Fruit fly (Drosophila melanogaster): ENCODE measurements around the gene CG1090.

Gene CG1090

dm6 chr3R:4387490-4387889 is 27.8 kb downstream of the CG1090 start, which contains the start of gene tub (continued):
- no peak for TF ChIP-seq Atf3 (GFP tag; optimal IDR thresholded peaks at IDR 0.05)
- TF ChIP-seq Blimp-1 (GFP tag; optimal IDR thresholded peaks at IDR 0.05), result no peak
- TF ChIP-seq BtbVII (GFP tag; optimal IDR thresholded peaks at IDR 0.05), result no peak
- no peak for TF ChIP-seq ro (GFP tag; IDR thresholded peaks at IDR 0.05)
- TF ChIP-seq CG3726 (GFP tag; IDR thresholded peaks at IDR 0.05), result no peak
- peak; percentile 62 for TF ChIP-seq CG32532 (GFP tag; IDR thresholded peaks at IDR 0.05)
- TF ChIP-seq CG8388 (GFP tag; optimal IDR thresholded peaks at IDR 0.05), result no peak
- TF ChIP-seq Dip3 (GFP tag; optimal IDR thresholded peaks at IDR 0.05), result peak; percentile 16
- TF ChIP-seq D19A (tag; optimal IDR thresholded peaks at IDR 0.05), result peak; percentile 40
- TF ChIP-seq CG18599 (GFP tag; optimal IDR thresholded peaks at IDR 0.05), result no peak
- TF ChIP-seq tgo (GFP tag; IDR thresholded peaks at IDR 0.05), result no peak
- TF ChIP-seq knrl (GFP tag; IDR thresholded peaks at IDR 0.05; ENCODE audit: partially characterized antibody), result no peak
- TF ChIP-seq CG6272 (GFP tag; IDR thresholded peaks at IDR 0.05), result no peak
- peak; percentile 67 for TF ChIP-seq zen (tag; optimal IDR thresholded peaks at IDR 0.05)
- TF ChIP-seq CG1233 (GFP tag; optimal IDR thresholded peaks at IDR 0.05), result no peak
- peak; percentile 20 to 51 for TF ChIP-seq chif (GFP tag; optimal IDR thresholded peaks at IDR 0.05)
- TF ChIP-seq bab2 (GFP tag; optimal IDR thresholded peaks at IDR 0.05), result peak; percentile 50
- peak; percentile 91 for TF ChIP-seq sens (GFP tag)
- no peak for TF ChIP-seq zen2 (GFP tag; IDR thresholded peaks at IDR 0.05; ENCODE audit: partially characterized antibody)
- no peak for TF ChIP-seq Ssrp (tag; optimal IDR thresholded peaks at IDR 0.05)
- TF ChIP-seq br (optimal IDR thresholded peaks at IDR 0.05), result no peak
- TF ChIP-seq CG13424 (tag; optimal IDR thresholded peaks at IDR 0.05), result peak; percentile 24
- no peak for TF ChIP-seq Lim3 (GFP tag; IDR thresholded peaks at IDR 0.05)
- no peak for TF ChIP-seq bowl (GFP tag; IDR thresholded peaks at IDR 0.05)
- TF ChIP-seq HHEX (GFP tag; optimal IDR thresholded peaks at IDR 0.05), result no peak
- TF ChIP-seq CG12769 (tag; optimal IDR thresholded peaks at IDR 0.05), result no peak
- peak; percentile 7 for TF ChIP-seq CG1602 (GFP tag; optimal IDR thresholded peaks at IDR 0.05)
- TF ChIP-seq tin (GFP tag; optimal IDR thresholded peaks at IDR 0.05), result peak; percentile 41
- peak; percentile 39 for TF ChIP-seq twi (tag; optimal IDR thresholded peaks at IDR 0.05)
- TF ChIP-seq Lpt (GFP tag; optimal IDR thresholded peaks at IDR 0.05), result no peak
- TF ChIP-seq odd (GFP tag; optimal IDR thresholded peaks at IDR 0.05), result peak; percentile 40
- TF ChIP-seq CG11093 (GFP tag; IDR thresholded peaks at IDR 0.05), result no peak
- TF ChIP-seq MESR4 (GFP tag; optimal IDR thresholded peaks at IDR 0.05), result peak; percentile 85
- no peak for TF ChIP-seq CG16779 (GFP tag; IDR thresholded peaks at IDR 0.05)
- peak; percentile 69 for TF ChIP-seq Adf1 (GFP tag; IDR thresholded peaks at IDR 0.05)
- no peak for TF ChIP-seq Neu2 (GFP tag; optimal IDR thresholded peaks at IDR 0.05; ENCODE audit: borderline replicate concordance)
- TF ChIP-seq ind (GFP tag; optimal IDR thresholded peaks at IDR 0.05), result peak; percentile 43
- no peak for TF ChIP-seq CG16863 (GFP tag; optimal IDR thresholded peaks at IDR 0.05)
- TF ChIP-seq MTF-1 (GFP tag; optimal IDR thresholded peaks at IDR 0.05; ENCODE audit: borderline replicate concordance), result no peak
- TF ChIP-seq CG9437 (GFP tag; optimal IDR thresholded peaks at IDR 0.05), result peak; percentile 8
- TF ChIP-seq vfl (GFP tag; optimal IDR thresholded peaks at IDR 0.05), result no peak
- TF ChIP-seq CHES-1-like (GFP tag; optimal IDR thresholded peaks at IDR 0.05), result peak; percentile 44
- TF ChIP-seq CG33213 (GFP tag; optimal IDR thresholded peaks at IDR 0.05), result peak; percentile 14
- TF ChIP-seq CG14965 (GFP tag; optimal IDR thresholded peaks at IDR 0.05; ENCODE audit: borderline replicate concordance), result no peak
- TF ChIP-seq CG1024 (GFP tag; IDR thresholded peaks at IDR 0.05), result peak; percentile 50; the same call in 1 of the 2 replicates
- no peak for TF ChIP-seq Hmr (GFP tag; optimal IDR thresholded peaks at IDR 0.05)
- peak; percentile 49 for TF ChIP-seq CG13624 (GFP tag; optimal IDR thresholded peaks at IDR 0.05)
- TF ChIP-seq ems (GFP tag; optimal IDR thresholded peaks at IDR 0.05), result no peak
- no peak for TF ChIP-seq CG12104 (GFP tag; optimal IDR thresholded peaks at IDR 0.05)
- no peak for TF ChIP-seq prd (optimal IDR thresholded peaks at IDR 0.05)
- peak; percentile 41; the same call in 2 of the 3 replicates for TF ChIP-seq prd (GFP tag; IDR thresholded peaks at IDR 0.05)
- TF ChIP-seq HLHmδ (GFP tag; optimal IDR thresholded peaks at IDR 0.05), result no peak

Measured in whole organism, embryonic.